Fruit fly (Drosophila melanogaster): Measurements from ENCODE around the gene sls.

Gene sls

DNA sequence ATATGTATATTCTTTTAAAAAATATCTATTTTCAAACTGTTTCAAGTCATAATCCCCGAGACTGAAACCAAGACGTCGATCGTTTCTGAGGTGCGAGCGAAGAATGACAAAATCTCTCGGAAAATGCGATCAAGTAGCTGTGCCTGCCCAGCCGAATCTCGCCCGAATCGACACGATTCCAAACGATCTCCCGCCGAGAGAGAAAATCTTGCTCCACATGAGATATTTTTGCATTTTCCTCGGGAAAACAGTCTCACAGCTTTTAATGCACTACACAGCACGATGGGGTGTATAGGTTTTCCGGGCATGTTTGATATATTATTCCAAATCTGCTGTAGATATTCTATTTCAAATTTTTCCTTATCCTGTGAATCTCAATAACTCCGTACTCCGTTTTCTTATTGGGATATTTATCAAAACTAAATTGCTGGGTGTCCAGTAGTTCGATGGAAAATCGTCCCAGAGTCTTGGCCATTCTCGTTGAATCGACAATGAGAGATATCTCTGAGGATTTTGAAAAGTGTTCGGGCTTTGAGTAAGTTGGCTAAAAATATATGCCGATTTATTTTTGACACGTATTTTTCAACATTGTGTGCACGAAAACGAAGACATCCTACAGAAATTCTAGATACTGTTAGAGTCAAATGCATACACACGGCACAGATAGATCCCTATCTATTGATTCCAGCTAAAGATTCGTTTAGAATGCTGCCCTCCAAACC lies at the start of gene sls:
sls (minus strand) TSS at position 88 of the 722 bp plus-strand sequence.
- no peak for TF ChIP-seq CG17801 (GFP tag; optimal IDR thresholded peaks at IDR 0.05; ENCODE audit: partially characterized antibody)

DNA sequence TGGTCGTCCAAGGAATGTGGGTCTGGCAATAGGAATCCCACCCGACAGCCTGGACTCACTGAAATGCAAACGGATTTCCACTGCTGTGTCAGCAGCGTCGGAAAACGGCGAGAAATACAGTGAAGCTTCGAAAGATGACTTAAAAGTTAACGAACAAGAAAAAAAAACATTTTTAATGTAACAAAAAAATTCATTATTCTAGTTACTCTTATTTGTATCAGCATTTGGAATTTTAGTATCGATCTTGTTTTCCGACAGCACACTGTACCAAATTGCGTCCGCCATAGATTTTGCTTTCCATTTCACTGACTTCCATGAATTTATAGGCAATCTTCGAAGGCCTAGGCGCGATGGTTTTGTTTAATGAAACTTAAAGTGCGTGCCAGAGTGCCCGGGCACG lies 49.4 kb upstream of the sls start:
- no peak for TF ChIP-seq CG17801 (GFP tag; optimal IDR thresholded peaks at IDR 0.05; ENCODE audit: partially characterized antibody)

DNA sequence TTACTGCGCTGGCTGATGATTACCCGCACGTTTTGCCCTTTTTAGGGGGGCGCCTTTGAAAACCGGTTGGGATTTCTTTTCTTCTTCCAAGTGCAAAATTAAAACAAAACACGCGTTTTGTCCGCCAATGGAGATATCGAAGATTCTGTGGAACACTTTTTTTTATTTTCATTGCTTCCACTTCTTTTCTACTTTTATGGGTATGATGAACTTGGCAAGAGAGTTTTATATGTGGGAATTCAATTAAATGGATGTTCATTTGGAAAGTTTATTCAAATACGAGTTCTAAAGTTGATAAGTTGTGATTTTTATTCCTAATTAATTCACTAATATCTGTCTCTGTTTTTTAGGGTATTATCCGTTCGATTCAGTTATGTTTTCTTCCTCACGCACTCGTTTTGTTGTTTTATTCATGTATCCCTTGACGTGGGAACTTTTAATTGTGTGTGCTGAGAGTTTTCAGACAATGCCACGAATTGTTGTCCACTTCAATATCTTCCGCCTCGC lies 48.7 kb upstream of the sls start:
- no peak for TF ChIP-seq CG17801 (GFP tag; optimal IDR thresholded peaks at IDR 0.05; ENCODE audit: partially characterized antibody)

DNA sequence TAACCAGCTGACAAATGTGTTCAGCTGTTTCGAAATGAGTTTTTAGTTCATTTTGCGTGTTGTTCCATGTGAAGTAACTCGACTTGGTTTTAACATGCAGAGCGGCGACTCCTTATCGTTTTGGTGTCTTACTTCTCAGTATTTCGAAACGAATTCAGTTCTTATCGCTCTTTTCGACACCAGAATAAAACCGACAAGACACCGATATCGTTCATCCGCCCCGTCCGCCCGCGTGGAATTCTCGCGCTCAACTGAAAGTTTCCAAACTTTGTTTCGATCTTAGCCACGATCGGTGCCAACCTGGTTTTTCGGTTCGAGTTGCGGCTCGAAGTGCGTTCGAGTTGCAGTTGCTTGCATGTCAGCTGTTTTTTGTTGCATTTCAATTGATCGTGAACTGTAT lies 48.2 kb upstream of the sls start, which contains the start of gene CG15822:
CG15822 (minus strand) TSS at position 256 of the 400 bp plus-strand sequence.
- TF ChIP-seq CG17801 (GFP tag; optimal IDR thresholded peaks at IDR 0.05; ENCODE audit: partially characterized antibody) = no peak

DNA sequence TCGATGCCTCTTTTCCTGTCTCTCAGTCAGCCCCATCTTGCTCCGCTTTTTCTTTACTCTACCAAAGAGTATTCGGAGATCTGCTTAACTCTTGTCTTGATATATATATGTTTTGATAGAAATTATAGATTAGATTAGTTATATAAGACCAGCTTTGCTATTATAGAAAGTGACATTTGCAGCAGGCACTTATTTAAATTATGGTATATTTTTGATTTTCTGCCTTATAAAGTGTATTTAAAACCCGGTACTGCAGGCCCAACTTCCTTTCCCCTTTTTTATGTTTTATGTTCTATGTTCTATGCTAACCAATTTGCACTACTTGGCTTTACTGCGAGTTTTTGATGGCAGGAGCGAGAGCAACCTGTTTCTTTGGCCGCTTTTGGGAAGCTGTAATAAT lies 47.2 kb upstream of the sls start:
- no peak for TF ChIP-seq CG17801 (GFP tag; optimal IDR thresholded peaks at IDR 0.05; ENCODE audit: partially characterized antibody)

DNA sequence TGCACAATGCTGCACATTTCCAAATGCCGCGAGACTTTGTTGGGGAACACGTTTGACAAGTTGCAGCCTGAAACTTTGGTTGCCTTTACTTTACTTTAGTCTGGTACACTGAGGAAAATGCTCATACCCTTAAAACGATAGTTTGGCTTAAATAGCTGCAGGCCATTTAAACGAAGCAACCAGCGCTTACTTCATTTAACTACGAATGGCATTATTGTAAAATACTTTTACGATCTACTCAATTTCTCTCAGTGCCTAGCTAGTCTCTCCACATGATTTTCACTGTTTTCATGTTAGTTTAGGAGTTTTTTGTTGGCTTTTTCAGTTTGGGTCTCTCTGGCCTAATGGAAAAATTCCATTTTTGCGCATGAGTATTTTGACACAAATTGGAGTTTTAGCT lies 46.6 kb upstream of the sls start:
- no peak for TF ChIP-seq CG17801 (GFP tag; optimal IDR thresholded peaks at IDR 0.05; ENCODE audit: partially characterized antibody)

DNA sequence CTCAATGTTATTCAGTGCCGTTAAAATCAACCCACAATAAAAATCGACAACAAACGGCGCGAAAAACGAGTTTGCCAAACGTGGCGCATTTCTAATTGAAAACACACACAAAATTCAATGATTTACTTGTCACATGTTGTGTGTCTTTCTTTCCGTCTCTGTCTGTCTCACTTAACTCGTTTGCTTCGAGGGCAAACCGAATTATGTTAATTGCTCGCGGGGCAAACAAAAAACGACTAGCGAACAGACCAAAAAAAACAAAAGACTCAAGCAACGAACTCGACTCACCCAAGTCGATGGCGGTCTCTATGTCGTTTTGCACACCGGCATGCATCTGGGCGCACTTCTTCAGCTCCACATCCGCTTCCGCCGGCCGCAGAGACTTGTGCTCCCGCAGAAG lies 44.4 kb upstream of the sls start:
- TF ChIP-seq CG17801 (GFP tag; optimal IDR thresholded peaks at IDR 0.05; ENCODE audit: partially characterized antibody) = no peak

DNA sequence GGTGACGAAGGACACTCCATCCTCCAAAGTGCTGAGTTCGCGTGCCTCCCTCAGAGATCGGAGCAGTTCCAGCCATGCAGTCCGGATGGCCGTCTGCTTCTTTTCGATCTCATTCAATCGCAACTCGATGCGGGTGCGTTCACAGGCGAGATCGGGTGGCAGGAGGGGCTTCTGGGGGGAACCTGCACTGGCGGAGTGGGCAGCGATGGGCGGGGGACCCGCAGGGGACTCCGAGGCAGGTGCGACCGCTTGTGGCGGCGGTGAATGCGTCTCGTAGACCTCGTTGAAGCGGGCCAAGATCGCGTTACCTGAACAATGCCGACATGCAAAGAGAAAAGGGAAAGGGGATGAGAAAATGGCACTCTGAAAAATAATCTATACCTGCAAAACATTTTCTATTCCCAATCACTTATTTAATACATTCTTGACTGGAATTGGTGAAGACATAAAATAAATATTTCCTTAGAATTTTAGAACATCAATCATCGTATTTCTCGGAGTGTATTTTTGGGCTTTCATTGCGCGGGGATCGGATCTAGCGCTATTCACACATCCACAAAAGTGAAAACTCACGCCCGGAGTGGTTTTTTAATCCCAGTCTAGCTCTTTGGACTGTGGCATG lies 43.4 kb upstream of the sls start:
- TF ChIP-seq CG17801 (GFP tag; optimal IDR thresholded peaks at IDR 0.05; ENCODE audit: partially characterized antibody) = no peak

DNA sequence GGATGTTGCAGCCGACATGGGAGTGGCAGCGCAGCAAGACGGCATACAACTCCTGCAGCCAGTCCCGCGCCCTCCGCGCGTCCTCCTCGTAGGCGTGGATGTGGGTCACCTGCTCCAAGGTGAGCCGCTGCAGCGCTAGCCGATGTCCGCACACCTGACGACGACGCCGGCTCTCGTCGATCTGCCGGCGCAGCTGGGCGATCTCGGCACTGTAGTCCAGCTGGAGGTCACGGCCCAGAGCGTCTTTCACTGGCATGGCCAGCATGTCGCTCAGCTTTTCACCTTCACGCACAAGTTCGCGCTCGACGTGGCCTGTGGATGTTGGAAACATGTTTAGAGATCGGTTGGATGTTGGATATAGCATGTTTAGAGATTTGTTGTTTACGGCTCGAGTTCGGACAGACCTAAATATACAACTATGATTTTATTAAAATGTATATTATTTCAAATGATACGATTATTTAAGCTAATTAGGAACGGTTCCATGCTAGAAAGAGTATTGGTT lies 42.1 kb upstream of the sls start:
- TF ChIP-seq CG17801 (GFP tag; optimal IDR thresholded peaks at IDR 0.05; ENCODE audit: partially characterized antibody) = no peak

DNA sequence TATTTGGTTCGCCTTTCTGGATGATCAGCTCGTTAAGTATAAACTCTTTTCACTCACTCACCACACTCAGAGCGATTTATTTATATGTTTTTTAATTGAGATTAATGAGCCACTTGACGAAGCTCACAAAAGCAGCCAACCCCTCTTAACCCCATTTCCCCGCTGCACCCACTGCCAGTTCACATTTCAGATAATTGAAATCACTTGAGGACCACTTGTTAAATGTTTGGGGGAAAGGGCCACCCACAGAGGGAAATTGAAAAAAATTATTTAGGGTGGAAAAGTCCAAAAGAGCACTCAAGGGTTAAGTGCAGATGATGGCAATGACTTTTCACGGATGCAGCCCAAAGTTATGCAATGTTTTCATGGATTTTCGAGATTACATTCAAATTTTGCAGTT lies 37.3 kb upstream of the sls start:
- no peak for TF ChIP-seq CG17801 (GFP tag; optimal IDR thresholded peaks at IDR 0.05; ENCODE audit: partially characterized antibody)

DNA sequence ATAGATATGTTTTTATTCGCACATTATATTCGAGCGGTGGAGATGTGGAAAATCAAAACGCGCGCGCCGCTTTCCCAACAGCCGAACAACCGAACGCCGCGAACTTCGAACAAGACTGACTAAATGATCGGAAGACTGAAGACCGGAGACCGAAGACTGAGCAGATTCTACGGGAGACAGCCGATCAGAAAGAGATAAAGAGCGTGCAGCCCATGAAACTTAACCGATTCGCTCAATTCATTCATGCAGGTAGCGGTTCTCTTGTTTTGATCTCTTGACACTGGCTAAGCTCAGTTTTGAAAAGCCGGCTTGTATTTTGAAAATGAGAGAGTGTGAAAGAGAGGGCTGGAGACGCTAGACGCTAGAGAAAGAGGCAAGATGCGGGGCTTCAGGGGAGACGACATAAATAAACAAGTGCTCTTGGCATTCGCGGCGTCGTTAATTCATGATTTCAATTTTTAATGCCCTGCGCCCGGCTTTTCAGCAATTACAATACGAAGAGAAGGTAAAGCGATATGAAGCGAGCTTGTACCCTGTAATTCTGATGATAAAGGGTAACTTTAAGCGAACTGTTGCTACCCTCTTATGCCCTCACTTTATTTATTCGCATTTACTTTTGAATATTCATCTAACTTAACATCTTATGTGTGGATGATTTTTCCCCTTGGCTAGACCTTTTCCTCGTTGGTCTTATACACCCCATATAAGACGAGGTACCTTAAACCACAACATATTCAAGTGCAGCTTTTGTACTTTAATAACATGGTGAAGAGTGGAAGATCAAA lies 36.4 kb upstream of the sls start, which contains the start of gene zormin:
zormin (minus strand) TSS at position 113 of the 785 bp plus-strand sequence.
- no peak for TF ChIP-seq CG17801 (GFP tag; optimal IDR thresholded peaks at IDR 0.05; ENCODE audit: partially characterized antibody)

DNA sequence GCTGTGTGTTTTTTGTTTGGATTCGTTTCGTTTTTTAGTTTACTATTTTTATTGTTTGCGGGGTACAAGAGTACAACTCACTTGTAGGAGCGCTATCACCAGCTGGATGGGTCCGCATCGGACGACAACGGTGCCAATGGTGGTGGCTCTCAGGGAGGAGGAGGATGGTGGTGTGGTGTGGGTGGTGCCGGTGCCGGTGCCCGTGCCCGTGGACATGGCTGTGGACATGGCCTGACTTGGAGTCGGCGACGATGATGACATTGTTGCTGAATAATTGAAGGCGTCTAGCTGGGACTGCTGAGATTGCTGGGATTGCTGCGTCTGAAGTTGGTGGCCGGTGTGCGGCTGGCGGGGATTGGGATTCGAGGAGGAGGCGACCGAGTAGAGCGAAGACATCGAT lies 34.3 kb upstream of the sls start:
- no peak for TF ChIP-seq CG17801 (GFP tag; optimal IDR thresholded peaks at IDR 0.05; ENCODE audit: partially characterized antibody)

DNA sequence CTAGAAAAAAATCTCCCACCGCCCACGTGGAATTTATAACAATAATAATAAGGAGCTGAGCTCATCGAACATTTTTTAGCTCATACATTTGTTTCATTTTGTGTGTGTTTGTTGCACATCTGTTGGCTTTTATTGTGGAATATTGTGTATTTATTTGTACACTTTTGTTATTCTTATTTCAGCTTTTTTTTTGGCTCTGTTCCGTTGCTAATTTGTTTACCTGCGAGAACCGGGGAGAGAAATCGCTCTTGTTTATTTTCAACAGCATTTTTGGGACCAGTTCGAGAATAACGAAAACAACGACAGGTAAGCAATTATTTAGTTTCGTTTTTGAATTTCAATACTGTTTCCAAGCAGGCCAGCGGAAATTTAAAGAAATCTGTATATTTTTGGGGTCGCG lies 32.4 kb upstream of the sls start:
- no peak for TF ChIP-seq CG17801 (GFP tag; optimal IDR thresholded peaks at IDR 0.05; ENCODE audit: partially characterized antibody)

DNA sequence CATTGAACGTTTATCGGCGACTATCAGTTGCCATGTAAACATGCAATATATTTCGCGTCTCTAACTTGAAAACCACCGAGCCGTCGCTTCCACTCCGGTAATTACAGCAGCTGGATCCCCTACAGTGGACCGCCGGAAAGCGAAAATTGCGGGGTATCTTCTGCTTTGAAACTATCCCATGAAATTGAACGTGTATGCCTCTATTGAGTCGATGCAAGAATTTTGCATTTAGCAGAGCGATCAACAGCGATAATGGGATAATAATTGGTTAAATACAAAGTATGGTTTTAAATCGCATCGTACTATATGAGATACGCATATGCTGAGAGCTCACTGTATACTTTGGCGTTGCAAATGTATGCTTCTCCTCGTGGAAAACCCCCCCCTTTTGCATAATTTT lies 29.6 kb upstream of the sls start:
- TF ChIP-seq CG17801 (GFP tag; optimal IDR thresholded peaks at IDR 0.05; ENCODE audit: partially characterized antibody) = no peak

DNA sequence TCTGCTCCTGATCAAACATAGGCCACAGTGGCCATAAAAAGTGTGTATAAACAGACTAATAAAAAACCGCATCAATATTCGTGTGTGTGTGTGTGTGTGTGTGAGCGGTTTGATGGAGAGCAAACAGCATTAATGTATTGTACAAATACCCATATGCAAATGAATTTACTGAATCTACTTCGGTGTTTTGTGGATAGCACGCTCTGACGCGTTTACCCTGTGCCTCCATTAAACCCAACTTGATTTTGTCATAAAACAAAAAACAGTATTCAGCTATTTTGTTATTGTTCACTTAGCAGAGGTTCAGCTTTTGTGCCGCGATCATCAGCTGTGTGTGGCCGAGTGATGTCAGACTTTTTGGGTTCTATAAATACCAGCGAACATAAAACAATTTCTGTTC lies 28.9 kb upstream of the sls start:
- no peak for TF ChIP-seq CG17801 (GFP tag; optimal IDR thresholded peaks at IDR 0.05; ENCODE audit: partially characterized antibody)

Measured in ovary, adult (tissue).